Fruit fly (Drosophila melanogaster) whole organism, embryonic: ENCODE results near the gene mRpL49.

Source experiments
- Awh ChIP-seq: fragments of 200-800 bp; sonication (Bioruptor generic); IDR thresholded peaks from 2 replicates; pipeline ENCODE4, ENCODE4 v1.3.6; 2022; ENCODE audit warnings: missing biosample characterization, missing genetic modification characterization
- B-H2 ChIP-seq: fragments of 200-800 bp; sonication (Bioruptor generic); optimal IDR thresholded peaks from 2 replicates; lab custom pipeline; 2018; ENCODE audit warnings: missing biosample characterization, mild to moderate bottlenecking, missing genetic modification characterization
- CG10209 ChIP-seq: fragments of 200-800 bp; sonication (Bioruptor generic); optimal IDR thresholded peaks from 3 replicates; lab custom pipeline; 2017; ENCODE audit warnings: missing biosample characterization, mild to moderate bottlenecking, missing genetic modification characterization, missing genetic modification reagents
- CG10959 ChIP-seq: fragments of 200-800 bp; sonication (Bioruptor generic); IDR thresholded peaks from 2 replicates; pipeline ENCODE4 v1.3.6; 2022; ENCODE audit warnings: missing biosample characterization, missing genetic modification characterization
- CG11093 ChIP-seq: fragments of 200-800 bp; sonication (Bioruptor generic); IDR thresholded peaks from 3 replicates; pipeline ENCODE4 v1.3.6; 2022; ENCODE audit warnings: missing biosample characterization, missing genetic modification characterization
- CG12769 ChIP-seq: fragments of 200-800 bp; sonication (Bioruptor generic); optimal IDR thresholded peaks from 2 replicates; lab custom pipeline; 2019; ENCODE audit warnings: missing biosample characterization, mild to moderate bottlenecking, missing genetic modification characterization, moderate library complexity
- CG17829 ChIP-seq: fragments of 200-800 bp; optimal IDR thresholded peaks from 2 replicates; lab custom pipeline; 2019; ENCODE audit warnings: missing biosample characterization, mild to moderate bottlenecking, missing genetic modification characterization, moderate library complexity
- CG18764 ChIP-seq: fragments of 200-800 bp; sonication (Bioruptor generic); optimal IDR thresholded peaks from 3 replicates; lab custom pipeline; 2016; ENCODE audit warnings: missing biosample characterization, missing genetic modification characterization
- CG2202 ChIP-seq: fragments of 200-800 bp; sonication (Bioruptor generic); optimal IDR thresholded peaks from 2 replicates; lab custom pipeline; 2018; ENCODE audit warnings: missing biosample characterization, mild to moderate bottlenecking, missing genetic modification characterization
- CG32767 ChIP-seq: fragments of 200-800 bp; sonication (Bioruptor generic); IDR thresholded peaks from 2 replicates; pipeline ENCODE4 v1.3.6; 2022; ENCODE audit warnings: missing biosample characterization, missing genetic modification characterization
- CG34224 ChIP-seq: fragments of 200-800 bp; sonication (Bioruptor generic); IDR thresholded peaks from 3 replicates; pipeline ENCODE4 v1.3.6; 2022; ENCODE audit warnings: missing biosample characterization, missing genetic modification characterization; ENCODE audit not compliant: partially characterized antibody
- CG4360 ChIP-seq: fragments of 200-800 bp; sonication (Bioruptor generic); IDR thresholded peaks from 2 replicates; pipeline ENCODE4 v1.3.6; 2022; ENCODE audit warnings: missing biosample characterization, missing genetic modification characterization
- CG4707 ChIP-seq: fragments of 200-800 bp; sonication (Bioruptor generic); optimal IDR thresholded peaks from 2 replicates; lab custom pipeline; 2018; ENCODE audit warnings: missing biosample characterization, mild to moderate bottlenecking, missing genetic modification characterization, moderate library complexity
- CG6175 ChIP-seq: fragments of 200-800 bp; sonication (Bioruptor generic); IDR thresholded peaks from 3 replicates; pipeline ENCODE4 v1.3.6; 2022; ENCODE audit warnings: missing biosample characterization, missing genetic modification characterization
- CG6765 ChIP-seq: fragments of 200-800 bp; sonication (Bioruptor generic); optimal IDR thresholded peaks from 3 replicates; lab custom pipeline; 2017; ENCODE audit warnings: missing biosample characterization, mild to moderate bottlenecking, missing genetic modification characterization
- CG7271 ChIP-seq: fragments of 200-800 bp; sonication (Bioruptor generic); optimal IDR thresholded peaks from 2 replicates; lab custom pipeline; 2018; ENCODE audit warnings: missing biosample characterization, mild to moderate bottlenecking, missing genetic modification characterization, moderate library complexity
- CG7786 ChIP-seq: fragments of 200-800 bp; sonication (Bioruptor generic); optimal IDR thresholded peaks from 2 replicates; lab custom pipeline; 2016; ENCODE audit warnings: missing biosample characterization, missing genetic modification characterization
- CG8290 ChIP-seq, 3 experiments: fragments of 200-800 bp; sonication (Bioruptor generic); optimal IDR thresholded peaks; 2 replicates each; lab custom pipeline; 2016 to 2019; ENCODE audit warnings: missing biosample characterization in 3 of 3, missing genetic modification characterization in 3 of 3, mild to moderate bottlenecking in 2 of 3, moderate library complexity in 1 of 3
- CoRest ChIP-seq: fragments of 200-800 bp; sonication (Bioruptor generic); optimal IDR thresholded peaks from 3 replicates; lab custom pipeline; 2018; ENCODE audit warnings: missing biosample characterization, mild to moderate bottlenecking, missing genetic modification characterization, moderate library complexity
- Elba2 ChIP-seq: fragments of 200-800 bp; sonication (Bioruptor generic); optimal IDR thresholded peaks from 3 replicates; lab custom pipeline; 2016; ENCODE audit warnings: missing biosample characterization, missing genetic modification characterization
- Ets65A ChIP-seq: fragments of 200-800 bp; sonication (Bioruptor generic); peaks from one replicate; lab custom pipeline; 2016; ENCODE audit warnings: missing biosample characterization, missing genetic modification characterization
- Fer1 ChIP-seq: fragments of 200-800 bp; sonication (Bioruptor generic); optimal IDR thresholded peaks from 2 replicates; lab custom pipeline; 2017; ENCODE audit warnings: missing biosample characterization, mild to moderate bottlenecking, missing genetic modification characterization
- H15 ChIP-seq: fragments of 200-800 bp; sonication (Bioruptor generic); IDR thresholded peaks from 3 replicates; pipeline ENCODE4 v1.3.6; 2022; ENCODE audit warnings: missing biosample characterization, missing genetic modification characterization
- Hr3 ChIP-seq: fragments of 200-800 bp; sonication (Bioruptor generic); optimal IDR thresholded peaks from 3 replicates; lab custom pipeline; 2016; ENCODE audit warnings: missing biosample characterization, missing genetic modification characterization
- Hr78 ChIP-seq, 2 experiments: fragments of 200-800 bp in 1 of 2; fragments of >200 bp in 1 of 2; sonication (Bioruptor generic) in 1 of 2; optimal IDR thresholded peaks; 2 replicates each; lab custom pipeline; 2017 to 2019; ENCODE audit warnings: missing biosample characterization in 2 of 2, missing genetic modification characterization in 2 of 2, mild to moderate bottlenecking in 1 of 2, moderate library complexity in 1 of 2
- Mad ChIP-seq: fragments of 200-800 bp; sonication (Bioruptor generic); optimal IDR thresholded peaks from 2 replicates; lab custom pipeline; 2016; ENCODE audit warnings: missing biosample characterization, missing genetic modification characterization
- Sin3A ChIP-seq: fragments of >200 bp; optimal IDR thresholded peaks from 2 replicates; lab custom pipeline; 2018
- TFAM ChIP-seq: fragments of 200-800 bp; sonication (Bioruptor generic); optimal IDR thresholded peaks from 2 replicates; lab custom pipeline; 2017; ENCODE audit warnings: missing biosample characterization, missing genetic modification characterization, inconsistent platforms
- cwo ChIP-seq: fragments of 200-800 bp; sonication (Bioruptor generic); optimal IDR thresholded peaks from 3 replicates; lab custom pipeline; 2017; ENCODE audit warnings: missing biosample characterization, missing genetic modification characterization, mild to moderate bottlenecking, moderate library complexity, missing genetic modification reagents
- dpn ChIP-seq, 2 experiments: fragments of 200-800 bp; sonication (Bioruptor generic); optimal IDR thresholded peaks; 3 replicates each; lab custom pipeline; 2016; ENCODE audit warnings: missing biosample characterization in 2 of 2, missing genetic modification characterization in 2 of 2
- ems ChIP-seq: fragments of 200-800 bp; sonication (Bioruptor generic); optimal IDR thresholded peaks from 3 replicates; lab custom pipeline; 2016; ENCODE audit warnings: missing biosample characterization, missing genetic modification characterization
- en ChIP-seq: fragments of 200-800 bp; sonication (Bioruptor generic); optimal IDR thresholded peaks from 2 replicates; lab custom pipeline; 2016; ENCODE audit warnings: missing biosample characterization, missing genetic modification characterization
- ewg ChIP-seq: fragments of 200-800 bp; sonication (Bioruptor generic); optimal IDR thresholded peaks from 3 replicates; lab custom pipeline; 2017; ENCODE audit warnings: mild to moderate bottlenecking, missing biosample characterization, missing genetic modification reagents, missing genetic modification characterization
- fd102C ChIP-seq: fragments of 200-800 bp; sonication (Bioruptor generic); optimal IDR thresholded peaks from 2 replicates; lab custom pipeline; 2018; ENCODE audit warnings: missing biosample characterization, mild to moderate bottlenecking, missing genetic modification characterization, moderate library complexity
- fu2 ChIP-seq: fragments of 200-800 bp; sonication (Bioruptor generic); optimal IDR thresholded peaks from 2 replicates; lab custom pipeline; 2016; ENCODE audit warnings: missing biosample characterization, missing genetic modification characterization
- grau ChIP-seq: fragments of 200-800 bp; optimal IDR thresholded peaks from 3 replicates; lab custom pipeline; 2019; ENCODE audit warnings: missing biosample characterization, mild to moderate bottlenecking, missing genetic modification characterization, moderate library complexity
- gsb ChIP-seq: fragments of 200-800 bp; sonication (Bioruptor generic); IDR thresholded peaks from 2 replicates; pipeline ENCODE4 v1.3.6; 2022; ENCODE audit warnings: missing biosample characterization, missing genetic modification characterization
- jing ChIP-seq: fragments of 200-800 bp; sonication (Bioruptor generic); optimal IDR thresholded peaks from 2 replicates; lab custom pipeline; 2018; ENCODE audit warnings: missing biosample characterization, mild to moderate bottlenecking, missing genetic modification characterization
- lbe ChIP-seq: fragments of 200-800 bp; sonication (Bioruptor generic); optimal IDR thresholded peaks from 2 replicates; lab custom pipeline; 2016; ENCODE audit warnings: missing biosample characterization, mild to moderate bottlenecking, missing genetic modification characterization
- lov ChIP-seq, 2 experiments: fragments of 200-800 bp in 1 of 2; fragments of >200 bp in 1 of 2; sonication (Bioruptor generic) in 1 of 2; IDR thresholded peaks in 1 of 2; optimal IDR thresholded peaks in 1 of 2; 2 replicates in 1 of 2; 3 replicates in 1 of 2; pipeline versions ENCODE4 v1.3.6 to Lab custom; 2017 to 2022; ENCODE audit warnings: missing biosample characterization in 1 of 2, missing genetic modification characterization in 1 of 2
- odd ChIP-seq: fragments of 200-800 bp; sonication (Bioruptor generic); optimal IDR thresholded peaks from 2 replicates; lab custom pipeline; 2017; ENCODE audit warnings: missing biosample characterization, mild to moderate bottlenecking, missing genetic modification characterization
- org-1 ChIP-seq: fragments of 200-800 bp; sonication (Bioruptor generic); optimal IDR thresholded peaks from 2 replicates; lab custom pipeline; 2017; ENCODE audit warnings: missing biosample characterization, missing genetic modification characterization
- scrt ChIP-seq: fragments of 200-800 bp; sonication (Bioruptor generic); optimal IDR thresholded peaks from 2 replicates; lab custom pipeline; 2018; ENCODE audit warnings: missing biosample characterization, mild to moderate bottlenecking, missing genetic modification characterization, moderate library complexity
- sima ChIP-seq: fragments of 200-800 bp; sonication (Bioruptor generic); optimal IDR thresholded peaks from 2 replicates; lab custom pipeline; 2016; ENCODE audit warnings: missing biosample characterization, missing genetic modification characterization
- ssp ChIP-seq: fragments of 200-800 bp; sonication (Bioruptor generic); IDR thresholded peaks from 2 replicates; pipeline ENCODE4 v1.3.6; 2022; ENCODE audit warnings: missing biosample characterization, missing genetic modification characterization
- stwl ChIP-seq: fragments of 200-800 bp; sonication (Bioruptor generic); optimal IDR thresholded peaks from 3 replicates; lab custom pipeline; 2018; ENCODE audit warnings: missing biosample characterization, mild to moderate bottlenecking, missing genetic modification characterization, moderate library complexity
- sug ChIP-seq: fragments of 200-800 bp; optimal IDR thresholded peaks from 2 replicates; lab custom pipeline; 2019; ENCODE audit warnings: missing biosample characterization, mild to moderate bottlenecking, missing genetic modification characterization, moderate library complexity
- twi ChIP-seq: fragments of 200-800 bp; optimal IDR thresholded peaks from 2 replicates; lab custom pipeline; 2019; ENCODE audit warnings: missing biosample characterization, mild to moderate bottlenecking, missing genetic modification characterization, moderate library complexity
- vfl ChIP-seq: fragments of 200-800 bp; sonication (Bioruptor generic); optimal IDR thresholded peaks from 2 replicates; lab custom pipeline; 2016; ENCODE audit warnings: missing biosample characterization, missing genetic modification characterization
- zf30C ChIP-seq: fragments of 200-800 bp; sonication (Bioruptor generic); optimal IDR thresholded peaks from 3 replicates; lab custom pipeline; 2018; ENCODE audit warnings: missing biosample characterization, mild to moderate bottlenecking, missing genetic modification characterization
- zfh1 ChIP-seq: fragments of 200-800 bp; sonication (Bioruptor generic); IDR thresholded peaks from 3 replicates; pipeline ENCODE4 v1.3.6; 2022; ENCODE audit warnings: missing biosample characterization, missing genetic modification characterization

Gene mRpL49

dm6 chrX:12889075-12889474 is 17.8 kb upstream of the mRpL49 start (continued):
- no peak for TF ChIP-seq Hr78 (GFP tag; optimal IDR thresholded peaks at IDR 0.05; lab: Kevin White, UChicago)
- TF ChIP-seq org-1 (GFP tag; lab: Kevin White, UChicago) = no peak
- no peak for TF ChIP-seq Sin3A (lab: Kevin White, UChicago)
- no peak for TF ChIP-seq B-H2 (GFP tag; lab: Kevin White, UChicago)
- TF ChIP-seq CG18764 (GFP tag; lab: Kevin White, UChicago) = peak; percentile 20
- TF ChIP-seq CoRest = peak; percentile 7
- no peak for TF ChIP-seq ssp (GFP tag; lab: Robert Waterston, UW)
- peak; percentile 69 for TF ChIP-seq CG12769 (tag; lab: Kevin White, UChicago)
- no peak for TF ChIP-seq CG4707
- no peak for TF ChIP-seq sug (tag; lab: Kevin White, UChicago)
- peak; percentile 22 for TF ChIP-seq scrt (GFP tag; lab: Kevin White, UChicago)
- no peak for TF ChIP-seq stwl (tag; lab: Kevin White, UChicago)
- no peak for TF ChIP-seq en (GFP tag; lab: Kevin White, UChicago)
- TF ChIP-seq Fer1 = peak; percentile 25
- TF ChIP-seq CG17829 (tag; lab: Kevin White, UChicago) = no peak
- no peak for TF ChIP-seq TFAM (GFP tag; lab: Kevin White, UChicago)
- TF ChIP-seq zfh1 (GFP tag; lab: Robert Waterston, UW) = no peak
- no peak for TF ChIP-seq twi (tag; lab: Kevin White, UChicago)
- no peak for TF ChIP-seq fu2
- TF ChIP-seq grau (tag; lab: Kevin White, UChicago) = no peak
- no peak for TF ChIP-seq Ets65A (GFP tag; lab: Kevin White, UChicago)
- TF ChIP-seq CG6765 (GFP tag; lab: Kevin White, UChicago) = no peak
- peak; percentile 65 for TF ChIP-seq CG2202 (tag; lab: Kevin White, UChicago)
- TF ChIP-seq dpn (GFP tag; optimal IDR thresholded peaks at IDR 0.05; lab: Kevin White, UChicago) = no peak
- no peak for TF ChIP-seq CG32767 (GFP tag; lab: Robert Waterston, UW)
- no peak for TF ChIP-seq fd102C (GFP tag; lab: Kevin White, UChicago)
- TF ChIP-seq lov (optimal IDR thresholded peaks at IDR 0.05; lab: Kevin White, UChicago) = no peak
- peak; percentile 20; the same call in 1 of the 3 replicates for TF ChIP-seq lov (GFP tag; IDR thresholded peaks at IDR 0.05; lab: Robert Waterston, UW)
- no peak for TF ChIP-seq odd (GFP tag; lab: Kevin White, UChicago)
- no peak for TF ChIP-seq Elba2 (GFP tag; lab: Kevin White, UChicago)
- peak; percentile 13 for TF ChIP-seq CG7786 (GFP tag; lab: Kevin White, UChicago)
- no peak for TF ChIP-seq CG6175 (GFP tag; lab: Robert Waterston, UW)
- peak; percentile 16; the same call in 1 of the 2 replicates for TF ChIP-seq gsb
- no peak for TF ChIP-seq zf30C (GFP tag; lab: Kevin White, UChicago)
- no peak for TF ChIP-seq ems (GFP tag; lab: Kevin White, UChicago)
- TF ChIP-seq CG10209 (GFP tag; lab: Kevin White, UChicago) = peak; percentile 44
- TF ChIP-seq ewg (GFP tag; lab: Kevin White, UChicago) = no peak
- no peak for TF ChIP-seq Hr3 (GFP tag; lab: Kevin White, UChicago)
- no peak for TF ChIP-seq cwo (GFP tag; lab: Kevin White, UChicago)
- no peak for TF ChIP-seq CG7271 (tag; lab: Kevin White, UChicago)
- no peak for TF ChIP-seq CG4360 (GFP tag; lab: Robert Waterston, UW)
- no peak for TF ChIP-seq CG10959 (GFP tag; lab: Robert Waterston, UW)
- no peak for TF ChIP-seq CG11093 (GFP tag; lab: Robert Waterston, UW)
- TF ChIP-seq CG34224 (GFP tag; lab: Robert Waterston, UW) = no peak
- TF ChIP-seq CG8290 (GFP tag; optimal IDR thresholded peaks at IDR 0.05; lab: Kevin White, UChicago) = no peak
- TF ChIP-seq CG8290 (tag; optimal IDR thresholded peaks at IDR 0.05; lab: Kevin White, UChicago) = peak in 1 of 2 experiments; percentile 10
- no peak; the same call in 1 of the 2 replicates for TF ChIP-seq Awh (GFP tag; lab: Robert Waterston, UW)
- TF ChIP-seq H15 (GFP tag; lab: Robert Waterston, UW) = no peak
- no peak for TF ChIP-seq Mad (GFP tag; lab: Kevin White, UChicago)
- TF ChIP-seq vfl (GFP tag; lab: Kevin White, UChicago) = no peak
- no peak for TF ChIP-seq lbe (GFP tag; lab: Kevin White, UChicago)
- no peak for TF ChIP-seq sima (GFP tag; lab: Kevin White, UChicago)
- no peak for TF ChIP-seq jing (GFP tag; lab: Kevin White, UChicago)
